Worm (Caenorhabditis elegans) whole organism, young adult: ENCODE data around the gene mdf-2.

Source experiments
- T26A5.8 ChIP-seq: sonication (generic microtip); optimal IDR thresholded peaks from 2 replicates; lab custom pipeline; 2016; ENCODE audit warnings: missing genetic modification characterization, missing compliant biosample characterization
- Y53F4B.3 ChIP-seq: fragments of 200-800 bp; sonication (Bioruptor generic); IDR thresholded peaks from 2 replicates; pipeline ENCODE4 v1.3.6; 2022; ENCODE audit warnings: missing genetic modification reagents, missing genetic modification characterization, missing compliant biosample characterization
- ZK185.1 ChIP-seq: sonication (generic microtip); optimal IDR thresholded peaks from 2 replicates; lab custom pipeline; 2016; ENCODE audit warnings: mild to moderate bottlenecking, missing genetic modification characterization, missing compliant biosample characterization; ENCODE audit not compliant: poor library complexity, severe bottlenecking
- ama-1 ChIP-seq, 3 experiments: fragments of 150-350 bp in 1 of 3; sonication (generic microtip) in 2 of 3; optimal IDR thresholded peaks; 2 replicates each; lab custom pipeline; 2014 to 2018; ENCODE audit warnings: missing biosample characterization in 2 of 3, missing genetic modification characterization in 2 of 3, missing genetic modification reagents in 2 of 3
- ceh-79 ChIP-seq: sonication (generic microtip); optimal IDR thresholded peaks from 2 replicates; lab custom pipeline; 2017; ENCODE audit warnings: mild to moderate bottlenecking, missing genetic modification characterization, missing compliant biosample characterization
- ets-4 ChIP-seq: fragments of 200-800 bp; sonication (Bioruptor generic); optimal IDR thresholded peaks from 2 replicates; lab custom pipeline; 2018; ENCODE audit warnings: mild to moderate bottlenecking, missing genetic modification characterization, missing compliant biosample characterization
- mel-28 ChIP-seq: sonication (generic microtip); optimal IDR thresholded peaks from 2 replicates; lab custom pipeline; 2016; ENCODE audit warnings: borderline replicate concordance, mild to moderate bottlenecking, missing genetic modification characterization, missing compliant biosample characterization
- pha-4 ChIP-seq: fragments of 150-350 bp; sonication (generic microtip); optimal IDR thresholded peaks from 2 replicates; lab custom pipeline; 2014; ENCODE audit warnings: missing biosample characterization, missing genetic modification reagents, missing genetic modification characterization
- sea-2 ChIP-seq: fragments of 200-800 bp; sonication (Bioruptor generic); IDR thresholded peaks from 2 replicates; pipeline ENCODE4 v1.3.6; 2022; ENCODE audit warnings: missing genetic modification characterization, missing compliant biosample characterization
- snpc-4 ChIP-seq, 5 experiments: fragments of 150-350 bp in 1 of 5; sonication (generic microtip) in 4 of 5; optimal IDR thresholded peaks; 2 replicates each; lab custom pipeline; 2014 to 2018; ENCODE audit warnings: missing genetic modification characterization in 5 of 5, missing biosample characterization in 3 of 5, antibody characterized with exemption in 2 of 5, mild to moderate bottlenecking in 2 of 5, missing compliant biosample characterization in 2 of 5, missing genotype in 2 of 5, moderate library complexity in 2 of 5, missing genetic modification reagents in 1 of 5
- ztf-28 ChIP-seq: fragments of 200-800 bp; sonication (Bioruptor generic); IDR thresholded peaks from 2 replicates; pipeline ENCODE4 v1.3.6; 2022; ENCODE audit warnings: missing genetic modification reagents, missing genetic modification characterization, missing compliant biosample characterization

- no peak for TF ChIP-seq mel-28 (tag; lab: Kevin White, UChicago)
- no peak for TF ChIP-seq sea-2 (GFP tag; lab: Robert Waterston, UW)
- TF ChIP-seq ets-4 (GFP tag; lab: Kevin White, UChicago), result no peak
- TF ChIP-seq ztf-28 (GFP tag; lab: Robert Waterston, UW), result no peak
- TF ChIP-seq ceh-79 (tag; lab: Kevin White, UChicago), result no peak
- no peak for TF ChIP-seq ama-1 (optimal IDR thresholded peaks at IDR 0.05; lab: Kevin White, UChicago)
- no peak for TF ChIP-seq ama-1 (GFP tag; optimal IDR thresholded peaks at IDR 0.05; lab: Kevin White, UChicago)
- no peak for TF ChIP-seq T26A5.8 (tag; lab: Kevin White, UChicago)
- TF ChIP-seq snpc-4 (GFP tag; optimal IDR thresholded peaks at IDR 0.05; lab: Kevin White, UChicago), result no peak
- TF ChIP-seq snpc-4 (tag; optimal IDR thresholded peaks at IDR 0.05; lab: Kevin White, UChicago), result no peak
- no peak for TF ChIP-seq pha-4 (tag; lab: Kevin White, UChicago)
- TF ChIP-seq Y53F4B.3, result no peak
- TF ChIP-seq ZK185.1 (tag; lab: Kevin White, UChicago), result no peak
These were observed 47.9 kb upstream of the mdf-2 start, which contains the start of gene egrh-3 for ce11 chrIV:2688716-2689307.
